Worm (Caenorhabditis elegans) whole organism, early embryonic: ENCODE data around the gene K08H2.5.

ENCODE experiments used
- B0310.2 ChIP-seq: sonication (generic microtip); optimal IDR thresholded peaks from 2 replicates; lab custom pipeline; 2016; ENCODE audit warnings: mild to moderate bottlenecking, missing genetic modification characterization, missing compliant biosample characterization
- F13C5.2 ChIP-seq: sonication (generic microtip); optimal IDR thresholded peaks from 2 replicates; lab custom pipeline; 2017; ENCODE audit warnings: mild to moderate bottlenecking, missing genetic modification characterization, inconsistent platforms, missing compliant biosample characterization
- aly-1 ChIP-seq: sonication (generic microtip); optimal IDR thresholded peaks from 2 replicates; lab custom pipeline; 2016; ENCODE audit warnings: missing genetic modification characterization, missing compliant biosample characterization
- ama-1 ChIP-seq: fragments of 150-350 bp; optimal IDR thresholded peaks from 2 replicates; lab custom pipeline; 2014
- ceh-13 ChIP-seq: fragments of 200-800 bp; sonication (Bioruptor generic); optimal IDR thresholded peaks from 2 replicates; lab custom pipeline; 2018; ENCODE audit warnings: mild to moderate bottlenecking, missing genetic modification characterization, missing compliant biosample characterization
- ceh-36 ChIP-seq: sonication (generic microtip); optimal IDR thresholded peaks from 2 replicates; lab custom pipeline; 2016; ENCODE audit warnings: missing genetic modification characterization, inconsistent platforms, missing compliant biosample characterization
- ets-7 ChIP-seq: sonication (generic microtip); optimal IDR thresholded peaks from 2 replicates; lab custom pipeline; 2016; ENCODE audit warnings: missing genotype, missing genetic modification characterization, missing compliant biosample characterization
- flt-1 ChIP-seq: fragments of 200-800 bp; sonication (Bioruptor generic); IDR thresholded peaks from 2 replicates; pipeline ENCODE4 v1.3.6; 2022; ENCODE audit warnings: missing genetic modification characterization, missing compliant biosample characterization
- hmbx-1 ChIP-seq: sonication (generic microtip); optimal IDR thresholded peaks from 2 replicates; lab custom pipeline; 2016; ENCODE audit warnings: mild to moderate bottlenecking, missing genetic modification characterization, missing compliant biosample characterization
- hmg-4 ChIP-seq: fragments of 200-800 bp; sonication (Bioruptor generic); optimal IDR thresholded peaks from 2 replicates; lab custom pipeline; 2018; ENCODE audit warnings: mild to moderate bottlenecking, missing genetic modification characterization, missing compliant biosample characterization
- hnd-1 ChIP-seq: sonication (generic microtip); optimal IDR thresholded peaks from 2 replicates; lab custom pipeline; 2016; ENCODE audit warnings: missing genetic modification characterization, missing compliant biosample characterization
- pes-1 ChIP-seq: fragments of 200-800 bp; sonication (Bioruptor generic); IDR thresholded peaks from 2 replicates; pipeline ENCODE4 v1.3.6; 2022; ENCODE audit warnings: missing genetic modification reagents, missing genetic modification characterization, missing compliant biosample characterization
- scrt-1 ChIP-seq: fragments of 200-800 bp; sonication (Bioruptor generic); IDR thresholded peaks from 2 replicates; pipeline ENCODE4 v1.3.6; 2022; ENCODE audit warnings: missing genetic modification characterization, missing compliant biosample characterization
- sea-1 ChIP-seq: fragments of 200-800 bp; sonication (Bioruptor generic); conservative IDR thresholded peaks from 2 replicates; pipeline ENCODE4 v1.3.6; 2022; ENCODE audit warnings: missing genetic modification characterization, missing compliant biosample characterization
- tbx-11 ChIP-seq: fragments of 200-800 bp; sonication (Bioruptor generic); IDR thresholded peaks from 2 replicates; pipeline ENCODE4 v1.3.6; 2022; ENCODE audit warnings: missing genetic modification characterization, missing compliant biosample characterization
- tbx-37 ChIP-seq: fragments of 200-800 bp; sonication (Bioruptor generic); conservative IDR thresholded peaks from 2 replicates; pipeline ENCODE4 v1.3.6; 2022; ENCODE audit warnings: missing genetic modification reagents, missing genetic modification characterization, missing compliant biosample characterization
- tra-4 ChIP-seq: sonication (generic microtip); optimal IDR thresholded peaks from 2 replicates; lab custom pipeline; 2017; ENCODE audit warnings: missing genetic modification characterization, missing compliant biosample characterization

K08H2.5 gene

DNA sequence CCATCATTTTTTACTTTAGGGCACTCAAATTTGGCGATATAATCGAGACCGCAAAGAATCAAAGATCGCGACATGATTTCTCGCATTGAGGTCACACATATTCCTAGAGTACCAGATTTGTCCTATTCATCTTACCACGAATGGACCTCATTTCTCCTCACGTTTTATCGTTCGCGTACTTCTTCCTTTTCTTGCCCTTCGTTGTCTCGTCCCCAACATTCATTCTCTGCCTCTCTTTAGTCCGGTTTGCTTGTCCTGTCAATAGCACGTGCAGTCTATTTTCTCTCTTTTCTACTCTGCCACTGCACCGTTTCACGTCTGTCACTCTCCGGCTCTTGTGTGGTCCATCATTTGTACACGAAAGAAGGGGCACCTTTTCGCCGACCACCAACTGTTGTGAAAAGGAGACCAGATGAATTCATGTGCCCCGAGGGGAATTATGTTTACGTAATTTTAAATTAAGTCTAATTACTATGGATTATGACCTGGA lies 9.3 kb upstream of the K08H2.5 start:
- no peak for TF ChIP-seq ets-7 (tag; lab: Kevin White, UChicago)
- TF ChIP-seq hmg-4 (GFP tag; lab: Kevin White, UChicago), result peak; percentile 70
- 0 out of 2 replicates have a peak, but pooled peaks have one; percentile 37 for TF ChIP-seq scrt-1
- peak; percentile 29; the same call in 1 of the 2 replicates for TF ChIP-seq flt-1 (GFP tag; lab: Robert Waterston, UW)
- 0 out of 2 replicates have a peak, but pooled peaks have one; percentile 35 for TF ChIP-seq tbx-37
- TF ChIP-seq ama-1 (lab: Kevin White, UChicago), result no peak
- no peak for TF ChIP-seq tbx-11

DNA sequence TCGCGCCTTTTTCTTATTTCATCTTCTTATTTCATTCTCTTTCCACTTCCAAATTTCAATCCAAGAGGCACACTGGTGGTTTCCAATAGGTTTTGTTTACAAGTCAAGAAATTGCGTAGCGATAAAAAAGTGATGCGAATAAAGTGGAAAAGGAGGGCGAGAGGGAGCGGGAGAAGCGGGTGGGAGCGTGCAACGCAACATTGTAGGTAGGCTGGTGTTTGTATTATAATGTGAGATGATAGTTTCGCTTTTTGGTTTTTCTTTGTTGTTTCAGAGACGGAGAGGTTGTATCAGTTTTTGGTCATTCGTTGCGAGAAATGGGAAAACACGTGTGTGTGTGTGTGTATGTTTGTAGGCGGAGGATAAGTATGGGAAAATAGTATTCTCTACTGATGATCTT lies 8.0 kb upstream of the K08H2.5 start:
- TF ChIP-seq tbx-37, result no peak
- no peak for TF ChIP-seq hnd-1
- TF ChIP-seq pes-1 (GFP tag; lab: Robert Waterston, UW), result no peak
- no peak for TF ChIP-seq ets-7 (tag; lab: Kevin White, UChicago)
- no peak for TF ChIP-seq scrt-1
- TF ChIP-seq hmg-4 (GFP tag; lab: Kevin White, UChicago), result no peak
- no peak for TF ChIP-seq ceh-36
- TF ChIP-seq tbx-11, result no peak
- no peak for TF ChIP-seq F13C5.2
- no peak for TF ChIP-seq aly-1 (tag; lab: Kevin White, UChicago)
- no peak for TF ChIP-seq flt-1 (GFP tag; lab: Robert Waterston, UW)
- TF ChIP-seq ama-1 (lab: Kevin White, UChicago), result no peak
- TF ChIP-seq B0310.2 (tag; lab: Kevin White, UChicago), result no peak

ce11 chrX:13249102-13249501 lies 7.0 kb upstream of the K08H2.5 start:
- no peak for TF ChIP-seq ceh-13 (GFP tag; lab: Kevin White, UChicago)
- no peak for TF ChIP-seq tra-4 (tag; lab: Kevin White, UChicago)
- no peak for TF ChIP-seq pes-1 (GFP tag; lab: Robert Waterston, UW)
- TF ChIP-seq B0310.2 (tag; lab: Kevin White, UChicago), result no peak
- no peak for TF ChIP-seq tbx-37
- TF ChIP-seq sea-1, result no peak
- TF ChIP-seq flt-1 (GFP tag; lab: Robert Waterston, UW), result no peak
- TF ChIP-seq hmbx-1, result no peak
- TF ChIP-seq ets-7 (tag; lab: Kevin White, UChicago), result no peak
- no peak for TF ChIP-seq tbx-11
- no peak for TF ChIP-seq F13C5.2
- TF ChIP-seq hnd-1, result no peak

- TF ChIP-seq hmg-4 (GFP tag; lab: Kevin White, UChicago) (no peak), tbx-37 (no peak), flt-1 (GFP tag; lab: Robert Waterston, UW) (no peak)
Measured at ce11 chrX:13248265-13248664, 6.1 kb upstream of the K08H2.5 start, which contains the start of gene K08H2.7. Gene K08H2.7 (minus strand): TSS chrX:13248437.

ce11 chrX:13247614-13248013 lies 5.5 kb upstream of the K08H2.5 start:
- no peak for TF ChIP-seq ceh-13 (GFP tag; lab: Kevin White, UChicago)
- no peak for TF ChIP-seq aly-1 (tag; lab: Kevin White, UChicago)
- no peak for TF ChIP-seq pes-1 (GFP tag; lab: Robert Waterston, UW)
- no peak for TF ChIP-seq flt-1 (GFP tag; lab: Robert Waterston, UW)
- no peak for TF ChIP-seq ama-1 (lab: Kevin White, UChicago)
- TF ChIP-seq ceh-36, result no peak

DNA sequence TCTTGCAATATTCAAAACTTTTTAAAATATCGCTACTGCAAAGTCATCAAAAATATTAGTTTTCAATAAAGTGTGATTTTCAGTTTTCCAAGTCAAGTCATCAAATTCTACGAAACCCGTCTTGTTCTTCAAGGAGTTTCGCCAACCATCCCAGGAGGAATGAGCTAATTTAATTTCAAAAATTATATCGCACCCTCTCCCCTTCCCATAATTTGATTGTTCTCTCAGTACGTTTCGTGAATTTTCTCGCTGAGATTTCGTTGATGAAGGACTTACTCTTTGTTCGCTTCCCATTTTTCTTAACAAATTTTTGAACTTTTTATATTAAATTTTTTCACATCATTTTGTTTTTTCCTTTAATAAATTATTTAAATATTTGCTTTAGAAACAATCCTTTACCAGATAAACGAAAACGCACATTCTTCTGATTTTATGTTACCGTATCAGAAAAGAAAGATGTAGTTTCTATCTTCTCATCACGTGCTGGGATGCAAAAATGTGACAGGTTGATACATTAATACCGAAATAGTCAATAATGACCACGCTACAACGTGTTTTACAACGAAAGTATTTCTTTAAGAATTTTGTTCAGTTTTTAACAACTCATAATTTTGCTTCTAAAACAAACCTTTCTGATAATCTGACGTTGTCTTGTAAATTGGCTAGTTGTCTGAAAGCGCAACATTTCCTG lies 4.7 kb upstream of the K08H2.5 start:
- TF ChIP-seq B0310.2 (tag; lab: Kevin White, UChicago), result no peak
- no peak for TF ChIP-seq tra-4 (tag; lab: Kevin White, UChicago)
- no peak for TF ChIP-seq ceh-36
- TF ChIP-seq ceh-13 (GFP tag; lab: Kevin White, UChicago), result no peak
- no peak for TF ChIP-seq tbx-11
- TF ChIP-seq sea-1, result no peak
- TF ChIP-seq pes-1 (GFP tag; lab: Robert Waterston, UW), result no peak
- no peak for TF ChIP-seq hnd-1
- no peak for TF ChIP-seq flt-1 (GFP tag; lab: Robert Waterston, UW)
- no peak for TF ChIP-seq hmg-4 (GFP tag; lab: Kevin White, UChicago)
- TF ChIP-seq scrt-1, result no peak
- no peak for TF ChIP-seq hmbx-1
- no peak for TF ChIP-seq ama-1 (lab: Kevin White, UChicago)
- TF ChIP-seq aly-1 (tag; lab: Kevin White, UChicago), result no peak
- no peak for TF ChIP-seq ets-7 (tag; lab: Kevin White, UChicago)
- TF ChIP-seq F13C5.2, result no peak
- TF ChIP-seq tbx-37, result no peak

DNA sequence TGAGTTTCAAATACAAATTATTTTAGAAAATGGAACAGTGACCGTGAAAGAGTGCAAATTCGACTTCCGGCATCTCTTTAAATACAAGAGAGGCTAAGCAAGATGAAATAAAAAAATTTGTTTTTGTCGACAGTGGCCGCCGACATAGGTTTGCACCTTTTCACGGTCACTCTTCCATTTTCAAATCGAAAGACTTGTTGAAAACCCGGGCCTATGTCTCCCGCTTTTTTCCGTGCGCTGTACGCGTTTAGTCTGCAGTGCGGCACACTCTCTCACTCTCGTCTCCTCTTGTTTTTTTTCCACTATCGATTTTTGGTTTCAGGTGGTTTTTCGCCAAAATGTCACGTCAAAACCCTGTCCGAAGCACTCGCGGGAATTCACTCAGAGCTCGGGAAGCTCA lies 3.0 kb upstream of the K08H2.5 start, which contains the start of gene hpl-1:
Gene hpl-1 (plus strand): TSS at position 301 of the 400 bp plus-strand sequence.
- no peak for TF ChIP-seq ceh-13 (GFP tag; lab: Kevin White, UChicago)
- TF ChIP-seq tbx-11, result no peak
- TF ChIP-seq aly-1 (tag; lab: Kevin White, UChicago), result no peak
- no peak for TF ChIP-seq F13C5.2
- TF ChIP-seq ets-7 (tag; lab: Kevin White, UChicago), result no peak
- TF ChIP-seq flt-1 (GFP tag; lab: Robert Waterston, UW), result no peak
- TF ChIP-seq scrt-1, result no peak
- TF ChIP-seq pes-1 (GFP tag; lab: Robert Waterston, UW), result no peak
- no peak for TF ChIP-seq hmg-4 (GFP tag; lab: Kevin White, UChicago)
- TF ChIP-seq ceh-36, result no peak
- TF ChIP-seq tbx-37, result no peak
- TF ChIP-seq hnd-1, result no peak
- TF ChIP-seq tra-4 (tag; lab: Kevin White, UChicago), result no peak
- TF ChIP-seq sea-1, result no peak
- no peak for TF ChIP-seq hmbx-1
- no peak for TF ChIP-seq ama-1 (lab: Kevin White, UChicago)
- TF ChIP-seq B0310.2 (tag; lab: Kevin White, UChicago), result no peak

DNA sequence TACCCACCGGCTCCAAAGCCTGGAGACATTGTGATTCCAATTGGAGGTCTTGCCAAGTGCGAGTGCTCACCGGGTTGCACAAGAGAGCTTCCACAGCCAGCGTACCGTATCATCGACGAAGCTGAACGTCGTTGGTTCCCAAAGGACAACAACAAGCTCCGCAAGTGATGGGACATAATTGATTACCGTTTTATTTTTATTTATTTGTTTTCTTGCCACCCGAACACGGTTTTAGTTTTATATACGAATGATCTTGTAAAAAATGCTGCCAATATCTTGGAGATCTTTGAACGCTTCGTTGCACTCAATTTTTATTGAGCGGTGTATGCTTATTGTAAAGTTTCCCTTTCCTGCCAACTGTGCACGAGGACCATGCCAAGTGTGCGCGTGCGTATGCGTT lies 3.9 kb downstream of the K08H2.5 start, which contains the start of gene K08H2.4:
Gene K08H2.4 (plus strand): TSS at position 301 of the 400 bp plus-strand sequence.
- no peak for TF ChIP-seq tbx-37
- no peak for TF ChIP-seq hmbx-1
- TF ChIP-seq ama-1 (lab: Kevin White, UChicago), result no peak
- no peak for TF ChIP-seq ceh-13 (GFP tag; lab: Kevin White, UChicago)
- no peak for TF ChIP-seq scrt-1
- TF ChIP-seq aly-1 (tag; lab: Kevin White, UChicago), result no peak
- TF ChIP-seq hmg-4 (GFP tag; lab: Kevin White, UChicago), result no peak
- TF ChIP-seq pes-1 (GFP tag; lab: Robert Waterston, UW), result no peak
- TF ChIP-seq B0310.2 (tag; lab: Kevin White, UChicago), result no peak
- TF ChIP-seq F13C5.2, result no peak
- TF ChIP-seq tbx-11, result no peak
- TF ChIP-seq tra-4 (tag; lab: Kevin White, UChicago), result no peak
- no peak for TF ChIP-seq ceh-36
- no peak for TF ChIP-seq flt-1 (GFP tag; lab: Robert Waterston, UW)
- TF ChIP-seq hnd-1, result no peak
